Fruit fly (Drosophila melanogaster) whole organism, embryonic: ENCODE results near the gene Pde9.

ENCODE experiments used
- Abd-B ChIP-seq: fragments of 200-800 bp; sonication (Bioruptor generic); optimal IDR thresholded peaks from 2 replicates; lab custom pipeline; 2018; ENCODE audit warnings: missing biosample characterization, mild to moderate bottlenecking, missing genetic modification characterization, moderate library complexity
- Ada2b ChIP-seq: fragments of 200-800 bp; sonication (Bioruptor generic); IDR thresholded peaks from 2 replicates; pipeline ENCODE4 v1.3.6; 2022; ENCODE audit warnings: missing biosample characterization, missing genetic modification characterization
- Atf6 ChIP-seq: fragments of 200-800 bp; sonication (Bioruptor generic); IDR thresholded peaks from 2 replicates; pipeline ENCODE4 v1.3.6; 2022; ENCODE audit warnings: missing biosample characterization, missing genetic modification characterization
- B-H1 ChIP-seq: fragments of 200-800 bp; sonication (Bioruptor generic); IDR thresholded peaks from 3 replicates; pipeline ENCODE4 v1.3.6; 2022; ENCODE audit warnings: missing biosample characterization, missing genetic modification characterization
- Bdp1 ChIP-seq: fragments of 200-800 bp; sonication (Bioruptor generic); optimal IDR thresholded peaks from 3 replicates; lab custom pipeline; 2016; ENCODE audit warnings: missing biosample characterization, missing genetic modification characterization
- CG10565 ChIP-seq: fragments of 200-800 bp; sonication (Bioruptor generic); optimal IDR thresholded peaks from 3 replicates; lab custom pipeline; 2016; ENCODE audit warnings: missing biosample characterization, mild to moderate bottlenecking, missing genetic modification characterization
- CG12071 ChIP-seq: fragments of 200-800 bp; sonication (Bioruptor generic); optimal IDR thresholded peaks from 3 replicates; lab custom pipeline; 2018; ENCODE audit warnings: missing biosample characterization, mild to moderate bottlenecking, missing genetic modification characterization
- CG13424 ChIP-seq: fragments of 200-800 bp; sonication (Bioruptor generic); optimal IDR thresholded peaks from 2 replicates; lab custom pipeline; 2019; ENCODE audit warnings: missing biosample characterization, mild to moderate bottlenecking, missing genetic modification characterization, moderate library complexity
- CG1603 ChIP-seq: fragments of 200-800 bp; sonication (Bioruptor generic); optimal IDR thresholded peaks from 2 replicates; lab custom pipeline; 2019; ENCODE audit warnings: missing biosample characterization, mild to moderate bottlenecking, missing genetic modification characterization, moderate library complexity
- CG30403 ChIP-seq: fragments of 200-800 bp; sonication (Bioruptor generic); optimal IDR thresholded peaks from 3 replicates; lab custom pipeline; 2016; ENCODE audit warnings: missing biosample characterization, missing genetic modification characterization
- CG31388 ChIP-seq: fragments of 200-800 bp; sonication (Bioruptor generic); optimal IDR thresholded peaks from 2 replicates; lab custom pipeline; 2016; ENCODE audit warnings: missing biosample characterization, missing genetic modification characterization
- CG32767 ChIP-seq: fragments of 200-800 bp; sonication (Bioruptor generic); IDR thresholded peaks from 2 replicates; pipeline ENCODE4 v1.3.6; 2022; ENCODE audit warnings: missing biosample characterization, missing genetic modification characterization
- CG34224 ChIP-seq: fragments of 200-800 bp; sonication (Bioruptor generic); IDR thresholded peaks from 3 replicates; pipeline ENCODE4 v1.3.6; 2022; ENCODE audit warnings: missing biosample characterization, missing genetic modification characterization; ENCODE audit not compliant: partially characterized antibody
- CG6813 ChIP-seq: fragments of 200-800 bp; sonication (Bioruptor generic); optimal IDR thresholded peaks from 2 replicates; lab custom pipeline; 2017; ENCODE audit warnings: missing biosample characterization, missing genetic modification characterization, mild to moderate bottlenecking, moderate library complexity, missing genetic modification reagents
- CG7928 ChIP-seq: fragments of 200-800 bp; sonication (Bioruptor generic); optimal IDR thresholded peaks from 2 replicates; lab custom pipeline; 2017; ENCODE audit warnings: missing biosample characterization, mild to moderate bottlenecking, missing genetic modification characterization
- CG8281 ChIP-seq: fragments of 200-800 bp; sonication (Bioruptor generic); optimal IDR thresholded peaks from 2 replicates; lab custom pipeline; 2018; ENCODE audit warnings: missing biosample characterization, mild to moderate bottlenecking, missing genetic modification characterization, moderate library complexity
- CG9876 ChIP-seq: fragments of 200-800 bp; sonication (Bioruptor generic); optimal IDR thresholded peaks from 2 replicates; lab custom pipeline; 2016; ENCODE audit warnings: missing biosample characterization, missing genetic modification characterization
- Dip2 ChIP-seq: fragments of 200-800 bp; sonication (Bioruptor generic); IDR thresholded peaks from 2 replicates; pipeline ENCODE4 v1.3.6; 2022; ENCODE audit warnings: missing biosample characterization, missing genetic modification characterization
- Ets65A ChIP-seq: fragments of 200-800 bp; sonication (Bioruptor generic); peaks from one replicate; lab custom pipeline; 2016; ENCODE audit warnings: missing biosample characterization, missing genetic modification characterization
- HLH54F ChIP-seq: fragments of 200-800 bp; sonication (Bioruptor generic); optimal IDR thresholded peaks from 3 replicates; lab custom pipeline; 2016; ENCODE audit warnings: missing biosample characterization, missing genetic modification characterization
- HmgD ChIP-seq: fragments of 200-800 bp; sonication (Bioruptor generic); optimal IDR thresholded peaks from 3 replicates; lab custom pipeline; 2016; ENCODE audit warnings: missing biosample characterization, missing genetic modification characterization
- MESR4 ChIP-seq: fragments of 200-800 bp; sonication (Bioruptor generic); optimal IDR thresholded peaks from 2 replicates; lab custom pipeline; 2018; ENCODE audit warnings: missing biosample characterization, mild to moderate bottlenecking, missing genetic modification characterization, moderate library complexity
- Oli ChIP-seq: fragments of 200-800 bp; sonication (Bioruptor generic); optimal IDR thresholded peaks from 2 replicates; lab custom pipeline; 2018; ENCODE audit warnings: missing biosample characterization, mild to moderate bottlenecking, missing genetic modification characterization, moderate library complexity
- Optix ChIP-seq: fragments of 200-800 bp; sonication (Bioruptor generic); IDR thresholded peaks from 3 replicates; pipeline ENCODE4 v1.3.6; 2022; ENCODE audit warnings: missing biosample characterization, missing genetic modification characterization
- Ravus ChIP-seq: fragments of 200-800 bp; sonication (Bioruptor generic); IDR thresholded peaks from 2 replicates; pipeline ENCODE4 v1.3.6; 2022; ENCODE audit warnings: missing biosample characterization, missing genetic modification characterization
- abd-A ChIP-seq: fragments of 200-800 bp; sonication (Bioruptor generic); optimal IDR thresholded peaks from 3 replicates; lab custom pipeline; 2019; ENCODE audit warnings: missing biosample characterization, mild to moderate bottlenecking, missing genetic modification characterization, moderate library complexity
- btn ChIP-seq: fragments of 200-800 bp; sonication (Bioruptor generic); optimal IDR thresholded peaks from 2 replicates; lab custom pipeline; 2016; ENCODE audit warnings: missing biosample characterization, missing genetic modification characterization
- cg ChIP-seq: fragments of 200-800 bp; sonication (Bioruptor generic); optimal IDR thresholded peaks from 3 replicates; lab custom pipeline; 2019; ENCODE audit warnings: missing biosample characterization, mild to moderate bottlenecking, missing genetic modification characterization, moderate library complexity
- dati ChIP-seq: fragments of 200-800 bp; sonication (Bioruptor generic); IDR thresholded peaks from 2 replicates; pipeline ENCODE4 v1.3.6; 2022; ENCODE audit warnings: missing biosample characterization, missing genetic modification characterization
- dmrt11E ChIP-seq: fragments of 200-800 bp; sonication (Bioruptor generic); optimal IDR thresholded peaks from 3 replicates; lab custom pipeline; 2018; ENCODE audit warnings: missing biosample characterization, mild to moderate bottlenecking, missing genetic modification characterization, moderate library complexity
- gcm ChIP-seq: fragments of 200-800 bp; sonication (Bioruptor generic); optimal IDR thresholded peaks from 2 replicates; lab custom pipeline; 2019; ENCODE audit warnings: missing biosample characterization, mild to moderate bottlenecking, missing genetic modification characterization, moderate library complexity
- gem ChIP-seq: fragments of 200-800 bp; sonication (Bioruptor generic); optimal IDR thresholded peaks from 2 replicates; lab custom pipeline; 2019; ENCODE audit warnings: missing biosample characterization, mild to moderate bottlenecking, missing genetic modification characterization, moderate library complexity
- h ChIP-seq: fragments of >200 bp; optimal IDR thresholded peaks from 2 replicates; lab custom pipeline; 2017
- inv ChIP-seq: fragments of 200-800 bp; sonication (Bioruptor generic); IDR thresholded peaks from 2 replicates; pipeline ENCODE4 v1.3.6; 2022; ENCODE audit warnings: missing biosample characterization, missing genetic modification characterization; ENCODE audit not compliant: partially characterized antibody
- jigr1 ChIP-seq: fragments of 200-800 bp; sonication (Bioruptor generic); IDR thresholded peaks from 3 replicates; pipeline ENCODE4 v1.3.6; 2022; ENCODE audit warnings: missing biosample characterization, missing genetic modification characterization
- kah ChIP-seq: fragments of 200-800 bp; sonication (Bioruptor generic); optimal IDR thresholded peaks from 2 replicates; lab custom pipeline; 2018; ENCODE audit warnings: missing biosample characterization, mild to moderate bottlenecking, missing genetic modification characterization
- knrl ChIP-seq: fragments of 200-800 bp; sonication (Bioruptor generic); IDR thresholded peaks from 3 replicates; pipeline ENCODE4 v1.3.6; 2022; ENCODE audit warnings: missing biosample characterization, missing genetic modification characterization; ENCODE audit not compliant: partially characterized antibody
- nerfin-1 ChIP-seq: fragments of 200-800 bp; sonication (Bioruptor generic); optimal IDR thresholded peaks from 3 replicates; lab custom pipeline; 2019; ENCODE audit warnings: missing biosample characterization, mild to moderate bottlenecking, missing genetic modification characterization, moderate library complexity
- nom ChIP-seq: fragments of 200-800 bp; sonication (Bioruptor generic); optimal IDR thresholded peaks from 2 replicates; lab custom pipeline; 2017; ENCODE audit warnings: missing biosample characterization, missing genetic modification characterization, mild to moderate bottlenecking, moderate library complexity, missing genetic modification reagents
- pros ChIP-seq: fragments of 200-800 bp; sonication (Bioruptor generic); optimal IDR thresholded peaks from 3 replicates; lab custom pipeline; 2019; ENCODE audit warnings: missing biosample characterization, mild to moderate bottlenecking, missing genetic modification characterization, moderate library complexity
- ro ChIP-seq: fragments of 200-800 bp; sonication (Bioruptor generic); IDR thresholded peaks from 2 replicates; pipeline ENCODE4 v1.3.6; 2022; ENCODE audit warnings: missing biosample characterization, missing genetic modification characterization
- sens-2 ChIP-seq: fragments of 200-800 bp; sonication (Bioruptor generic); IDR thresholded peaks from 2 replicates; pipeline ENCODE4 v1.3.6; 2022; ENCODE audit warnings: missing biosample characterization, missing genetic modification characterization
- sqz ChIP-seq: fragments of 200-800 bp; sonication (Bioruptor generic); optimal IDR thresholded peaks from 3 replicates; lab custom pipeline; 2018; ENCODE audit warnings: missing biosample characterization, mild to moderate bottlenecking, missing genetic modification characterization
- ssp ChIP-seq: fragments of 200-800 bp; sonication (Bioruptor generic); IDR thresholded peaks from 2 replicates; pipeline ENCODE4 v1.3.6; 2022; ENCODE audit warnings: missing biosample characterization, missing genetic modification characterization
- sug ChIP-seq: fragments of 200-800 bp; optimal IDR thresholded peaks from 2 replicates; lab custom pipeline; 2019; ENCODE audit warnings: missing biosample characterization, mild to moderate bottlenecking, missing genetic modification characterization, moderate library complexity
- z ChIP-seq: fragments of 200-800 bp; sonication (Bioruptor generic); IDR thresholded peaks from 3 replicates; pipeline ENCODE4 v1.3.6; 2022; ENCODE audit warnings: missing biosample characterization, missing genetic modification characterization
- zen2 ChIP-seq: fragments of 200-800 bp; sonication (Bioruptor generic); IDR thresholded peaks from 3 replicates; pipeline ENCODE4 v1.3.6; 2022; ENCODE audit warnings: missing biosample characterization, missing genetic modification characterization; ENCODE audit not compliant: partially characterized antibody

The Pde9 gene

DNA sequence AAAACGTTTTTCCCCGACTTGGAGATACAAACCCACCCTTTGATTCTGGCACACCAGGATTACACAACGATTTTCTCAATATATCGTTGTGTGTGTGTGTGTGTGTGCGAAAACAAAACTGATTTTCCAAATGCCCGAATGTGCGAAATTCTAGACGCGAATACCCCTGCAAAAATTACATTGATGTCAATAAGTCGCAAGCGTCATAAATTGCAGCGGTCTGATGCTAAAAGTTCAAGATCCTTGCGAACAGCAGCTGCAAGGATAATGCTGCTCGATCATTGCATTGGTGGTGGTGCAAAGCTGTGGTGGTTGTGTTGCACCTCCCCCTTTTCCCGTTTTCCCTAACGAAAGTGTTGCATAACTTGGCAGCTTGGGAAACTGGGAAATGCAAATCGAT is 30.5 kb upstream of the Pde9 start:
- TF ChIP-seq cg (GFP tag; lab: Kevin White, UChicago) = peak; percentile 13
- peak; percentile 82 for TF ChIP-seq pros (GFP tag; lab: Kevin White, UChicago)
- no peak for TF ChIP-seq Bdp1 (GFP tag; lab: Kevin White, UChicago)
- TF ChIP-seq nerfin-1 (tag; lab: Kevin White, UChicago) = peak; percentile 54
- peak; percentile 75 for TF ChIP-seq Ets65A (GFP tag; lab: Kevin White, UChicago)
- TF ChIP-seq, all 482 proteins: peak for 4

DNA sequence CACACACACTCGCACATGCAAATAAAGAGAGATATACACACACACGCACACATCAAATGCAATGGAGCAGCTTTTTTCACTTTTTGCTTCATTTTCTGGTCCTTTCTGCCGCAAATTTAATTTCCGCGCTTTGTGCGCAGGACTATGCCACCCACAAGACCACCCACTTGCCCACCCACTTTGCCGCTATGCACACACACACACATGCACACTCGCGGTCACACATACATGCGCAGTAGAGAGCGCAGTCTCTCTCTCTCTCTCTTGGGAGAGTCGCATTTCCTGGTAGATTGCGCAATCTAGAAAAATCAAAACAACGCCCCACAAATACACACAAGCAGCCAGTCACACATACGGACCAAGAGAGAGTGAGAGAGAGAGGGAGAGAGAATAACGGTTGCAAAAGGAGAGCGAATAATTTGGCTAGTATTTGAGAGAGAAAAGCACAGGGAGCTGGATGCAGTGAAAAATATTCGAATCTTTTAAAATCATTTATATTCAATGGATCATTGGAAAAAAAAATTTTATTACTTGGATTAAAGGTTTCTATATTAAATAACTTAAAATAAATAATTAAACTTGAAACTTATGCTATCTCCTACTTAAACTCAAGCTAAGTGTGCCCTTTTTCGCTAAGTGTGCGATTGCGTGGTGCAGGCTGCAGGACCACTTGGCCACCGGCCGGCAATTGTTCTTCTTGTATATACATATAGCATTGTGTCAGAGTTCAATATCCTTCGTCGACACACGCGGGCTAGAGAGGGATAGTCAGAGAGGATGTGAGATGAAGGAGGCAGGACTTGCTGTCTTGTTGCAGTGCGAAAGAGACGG is 28.5 kb upstream of the Pde9 start:
- TF ChIP-seq HLH54F (no peak), inv (GFP tag; lab: Robert Waterston, UW) (no peak), CG13424 (tag; lab: Kevin White, UChicago) (peak; percentile 59), Optix (GFP tag; lab: Robert Waterston, UW) (peak; percentile 33; the same call in 1 of the 3 replicates), btn (GFP tag; lab: Kevin White, UChicago) (no peak), CG10565 (GFP tag; lab: Kevin White, UChicago) (no peak), CG31388 (GFP tag; lab: Kevin White, UChicago) (no peak), CG9876 (GFP tag; lab: Kevin White, UChicago) (no peak), CG30403 (GFP tag; lab: Kevin White, UChicago) (peak; percentile 40), sug (tag; lab: Kevin White, UChicago) (peak; percentile 48), abd-A (tag; lab: Kevin White, UChicago) (no peak), CG34224 (no peak), CG7928 (GFP tag; lab: Kevin White, UChicago) (no peak), z (GFP tag; lab: Robert Waterston, UW) (no peak), gcm (GFP tag; lab: Kevin White, UChicago) (no peak), CG12071 (GFP tag; lab: Kevin White, UChicago) (no peak), sqz (GFP tag; lab: Kevin White, UChicago) (no peak), Ravus (GFP tag; lab: Robert Waterston, UW) (no peak), B-H1 (GFP tag; lab: Robert Waterston, UW) (peak; percentile 56), Abd-B (GFP tag; lab: Kevin White, UChicago) (no peak), nom (GFP tag; lab: Kevin White, UChicago) (no peak), gem (peak; percentile 71), kah (GFP tag; lab: Kevin White, UChicago) (no peak), zen2 (GFP tag; lab: Robert Waterston, UW) (no peak), Ada2b (GFP tag; lab: Robert Waterston, UW) (peak; percentile 65), knrl (GFP tag; lab: Robert Waterston, UW) (no peak), CG32767 (GFP tag; lab: Robert Waterston, UW) (0 out of 2 replicates have a peak, but pooled peaks have one; percentile 30), jigr1 (GFP tag; lab: Robert Waterston, UW) (peak; percentile 60; the same call in 1 of the 3 replicates), MESR4 (GFP tag; lab: Kevin White, UChicago) (no peak), CG8281 (tag; lab: Kevin White, UChicago) (peak; percentile 47), dati (GFP tag; lab: Robert Waterston, UW) (no peak), CG6813 (GFP tag; lab: Kevin White, UChicago) (no peak), CG1603 (tag; lab: Kevin White, UChicago) (no peak), h (lab: Kevin White, UChicago) (no peak), ro (GFP tag; lab: Robert Waterston, UW) (no peak), Dip2 (GFP tag; lab: Robert Waterston, UW) (no peak), dmrt11E (tag; lab: Kevin White, UChicago) (peak; percentile 59), Oli (tag; lab: Kevin White, UChicago) (peak; percentile 55), ssp (peak; percentile 56), HmgD (GFP tag; lab: Kevin White, UChicago) (no peak), Atf6 (GFP tag; lab: Robert Waterston, UW) (peak; percentile 56), sens-2 (GFP tag; lab: Robert Waterston, UW) (no peak)
